Worm (Caenorhabditis elegans): Measurements from ENCODE around the gene Y54G2A.13.

- TF ChIP-seq dao-5 (tag; optimal IDR thresholded peaks at IDR 0.05) (no peak), him-1 (tag; optimal IDR thresholded peaks at IDR 0.05) (no peak)
These were observed 18.8 kb upstream of the Y54G2A.13 start, which contains the start of gene Y54G2A.7 for ce11 chrIV:2838308-2838707.

All from whole organism, L4/young adult.